Fruit fly (Drosophila melanogaster) whole organism, embryonic: Measurements from ENCODE around the gene SCCRO.

Experiments
- CG12219 ChIP-seq: fragments of 200-800 bp; sonication (Bioruptor generic); optimal IDR thresholded peaks from 3 replicates; lab custom pipeline; 2018; ENCODE audit warnings: missing biosample characterization, mild to moderate bottlenecking, missing genetic modification characterization
- esg ChIP-seq: fragments of 200-800 bp; sonication (Bioruptor generic); conservative IDR thresholded peaks from 2 replicates; pipeline ENCODE4 v1.3.6; 2022; ENCODE audit warnings: missing biosample characterization, missing genetic modification characterization
- exex ChIP-seq: fragments of 200-800 bp; sonication (Bioruptor generic); optimal IDR thresholded peaks from 4 replicates; lab custom pipeline; 2018; ENCODE audit warnings: missing biosample characterization, mild to moderate bottlenecking, missing genetic modification characterization, moderate library complexity
- jumu ChIP-seq: fragments of 200-800 bp; sonication (Bioruptor generic); optimal IDR thresholded peaks from 3 replicates; lab custom pipeline; 2016; ENCODE audit warnings: missing biosample characterization, missing genetic modification characterization
- stc ChIP-seq: fragments of 200-800 bp; sonication (Bioruptor generic); IDR thresholded peaks from 2 replicates; pipeline ENCODE4 v1.3.6; 2022; ENCODE audit warnings: missing biosample characterization, missing genetic modification characterization

DNA sequence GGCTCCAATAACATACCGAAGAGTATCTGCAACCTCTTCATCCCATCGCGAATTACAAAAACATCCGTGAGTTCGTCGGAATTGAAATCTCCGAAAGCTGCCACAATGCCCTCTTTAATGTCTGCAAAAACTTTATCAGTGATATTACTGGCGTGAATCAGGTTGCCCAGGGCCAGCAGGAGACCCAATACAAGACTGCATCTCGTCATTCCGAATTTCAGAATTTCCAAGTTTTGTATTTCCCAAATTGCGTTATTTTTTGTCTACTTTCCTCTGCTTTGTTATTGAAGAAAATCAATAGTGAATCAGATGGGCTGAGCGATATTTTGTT is 535 bp upstream of the SCCRO start:
- TF ChIP-seq esg (no peak), stc (GFP tag; lab: Robert Waterston, UW) (no peak), CG12219 (GFP tag; lab: Kevin White, UChicago) (no peak), jumu (GFP tag; lab: Kevin White, UChicago) (no peak), exex (tag; lab: Kevin White, UChicago) (no peak)
